Worm (Caenorhabditis elegans) whole organism, L1 larva: ENCODE data around the gene mrpl-46.

Experiments
- alr-1 ChIP-seq: fragments of 200-800 bp; sonication (Bioruptor generic); optimal IDR thresholded peaks from 2 replicates; lab custom pipeline; 2018; ENCODE audit warnings: borderline replicate concordance, mild to moderate bottlenecking, missing genetic modification characterization, missing compliant biosample characterization
- snpc-4 ChIP-seq: fragments of 150-350 bp; optimal IDR thresholded peaks from 2 replicates; lab custom pipeline; 2014; ENCODE audit warnings: missing biosample characterization, missing genetic modification characterization

DNA sequence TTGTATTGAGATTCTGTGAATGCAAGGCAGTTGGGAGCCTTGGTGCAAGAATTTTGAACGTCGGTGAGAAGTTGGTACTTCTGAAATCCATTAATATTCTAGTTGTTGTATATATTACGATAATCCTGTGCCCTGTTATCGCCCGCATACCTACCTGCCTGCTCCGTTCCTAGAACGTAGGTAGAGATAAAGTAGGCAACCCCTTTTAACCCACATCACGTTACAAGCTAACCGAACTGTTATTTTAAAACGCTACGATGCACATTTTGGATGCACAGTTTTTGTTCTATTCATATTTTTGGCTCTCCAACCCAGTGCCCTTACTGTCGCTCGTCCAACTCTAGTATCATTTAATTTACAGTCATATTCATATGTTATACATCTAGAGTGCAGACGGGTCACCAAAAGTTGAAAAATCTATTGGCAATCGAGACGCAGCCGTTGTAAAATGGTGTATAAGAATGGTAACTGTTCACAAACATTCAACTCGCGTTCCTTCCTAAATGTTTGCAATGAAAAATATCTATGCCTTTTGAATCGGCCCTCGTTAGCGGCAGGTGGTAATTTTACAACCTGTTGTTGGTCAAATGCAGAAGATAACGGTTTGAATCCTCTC lies 46.2 kb upstream of the mrpl-46 start:
- TF ChIP-seq snpc-4 (tag; lab: Kevin White, UChicago) (no peak), alr-1 (no peak)
